Fruit fly (Drosophila melanogaster) whole organism, embryonic: ENCODE measurements around the gene CG5758.

Experiments
- CG1602 ChIP-seq: fragments of 200-800 bp; sonication (Bioruptor generic); optimal IDR thresholded peaks from 3 replicates; lab custom pipeline; 2016; ENCODE audit warnings: missing biosample characterization, missing genetic modification characterization
- CG16779 ChIP-seq: fragments of 200-800 bp; sonication (Bioruptor generic); IDR thresholded peaks from 2 replicates; pipeline ENCODE4 v1.3.6; 2022; ENCODE audit warnings: missing biosample characterization, missing genetic modification characterization
- CG3995 ChIP-seq: fragments of 200-800 bp; sonication (Bioruptor generic); optimal IDR thresholded peaks from 3 replicates; lab custom pipeline; 2016; ENCODE audit warnings: missing biosample characterization, missing genetic modification characterization
- Vsx1 ChIP-seq: fragments of 200-800 bp; sonication (Bioruptor generic); optimal IDR thresholded peaks from 2 replicates; lab custom pipeline; 2017; ENCODE audit warnings: missing biosample characterization, mild to moderate bottlenecking, missing genetic modification characterization, missing genetic modification reagents
- amos ChIP-seq: fragments of 200-800 bp; sonication (Bioruptor generic); IDR thresholded peaks from 2 replicates; pipeline ENCODE4 v1.3.6; 2022; ENCODE audit warnings: missing biosample characterization, missing genetic modification characterization; ENCODE audit not compliant: partially characterized antibody
- danr ChIP-seq: fragments of 200-800 bp; sonication (Bioruptor generic); IDR thresholded peaks from 2 replicates; pipeline ENCODE4 v1.3.6; 2022; ENCODE audit warnings: missing biosample characterization, missing genetic modification characterization
- fru ChIP-seq: fragments of >200 bp; optimal IDR thresholded peaks from 2 replicates; lab custom pipeline; 2017
- sna ChIP-seq: fragments of 200-800 bp; sonication (Bioruptor generic); IDR thresholded peaks from 2 replicates; pipeline ENCODE4 v1.3.6; 2022; ENCODE audit warnings: missing biosample characterization, missing genetic modification characterization; ENCODE audit not compliant: partially characterized antibody
- zen ChIP-seq: fragments of 200-800 bp; sonication (Bioruptor generic); optimal IDR thresholded peaks from 3 replicates; lab custom pipeline; 2018; ENCODE audit warnings: missing biosample characterization, mild to moderate bottlenecking, missing genetic modification characterization, moderate library complexity

dm6 chr2L:18149903-18150302 is 30.1 kb downstream of the CG5758 start:
- TF ChIP-seq amos (GFP tag; lab: Robert Waterston, UW) (no peak), fru (lab: Kevin White, UChicago) (no peak), zen (tag; lab: Kevin White, UChicago) (peak; percentile 48), CG16779 (GFP tag; lab: Robert Waterston, UW) (no peak), sna (GFP tag; lab: Robert Waterston, UW) (no peak), Vsx1 (GFP tag; lab: Kevin White, UChicago) (no peak), CG1602 (GFP tag; lab: Kevin White, UChicago) (no peak), CG3995 (GFP tag; lab: Kevin White, UChicago) (no peak), danr (no peak)
